Fruit fly (Drosophila melanogaster) whole organism, embryonic: ENCODE measurements around the gene Doc1.

Source experiments
- Abd-B ChIP-seq: fragments of 200-800 bp; sonication (Bioruptor generic); optimal IDR thresholded peaks from 2 replicates; lab custom pipeline; 2018; ENCODE audit warnings: missing biosample characterization, mild to moderate bottlenecking, missing genetic modification characterization, moderate library complexity
- Atf6 ChIP-seq: fragments of 200-800 bp; sonication (Bioruptor generic); IDR thresholded peaks from 2 replicates; pipeline ENCODE4 v1.3.6; 2022; ENCODE audit warnings: missing biosample characterization, missing genetic modification characterization
- Bteb2 ChIP-seq: fragments of 200-800 bp; sonication (Bioruptor generic); optimal IDR thresholded peaks from 2 replicates; lab custom pipeline; 2016; ENCODE audit warnings: missing biosample characterization, missing genetic modification characterization
- CG12744 ChIP-seq: fragments of 200-800 bp; sonication (Bioruptor generic); optimal IDR thresholded peaks from 2 replicates; lab custom pipeline; 2016; ENCODE audit warnings: missing biosample characterization, missing genetic modification characterization
- CG13775 ChIP-seq: fragments of 200-800 bp; sonication (Bioruptor generic); optimal IDR thresholded peaks from 3 replicates; lab custom pipeline; 2017; ENCODE audit warnings: missing biosample characterization, mild to moderate bottlenecking, missing genetic modification characterization
- CG13894 ChIP-seq: fragments of 200-800 bp; sonication (Bioruptor generic); optimal IDR thresholded peaks from 3 replicates; lab custom pipeline; 2018; ENCODE audit warnings: missing biosample characterization, mild to moderate bottlenecking, missing genetic modification characterization, moderate library complexity
- CG15269 ChIP-seq: fragments of 200-800 bp; sonication (Bioruptor generic); optimal IDR thresholded peaks from 2 replicates; lab custom pipeline; 2018; ENCODE audit warnings: missing biosample characterization, mild to moderate bottlenecking, missing genetic modification characterization, moderate library complexity
- CG2678 ChIP-seq: fragments of 200-800 bp; sonication (Bioruptor generic); optimal IDR thresholded peaks from 3 replicates; lab custom pipeline; 2019; ENCODE audit warnings: missing biosample characterization, mild to moderate bottlenecking, missing genetic modification characterization, moderate library complexity
- CG2712 ChIP-seq: fragments of 200-800 bp; optimal IDR thresholded peaks from 3 replicates; lab custom pipeline; 2019; ENCODE audit warnings: missing biosample characterization, mild to moderate bottlenecking, missing genetic modification characterization, moderate library complexity
- CG32532 ChIP-seq: fragments of 200-800 bp; sonication (Bioruptor generic); IDR thresholded peaks from 2 replicates; pipeline ENCODE4 v1.3.6; 2022; ENCODE audit warnings: missing biosample characterization, missing genetic modification characterization
- CG3407 ChIP-seq: fragments of 200-800 bp; sonication (Bioruptor generic); optimal IDR thresholded peaks from 2 replicates; lab custom pipeline; 2018; ENCODE audit warnings: missing biosample characterization, mild to moderate bottlenecking, missing genetic modification characterization
- CG4707 ChIP-seq: fragments of 200-800 bp; sonication (Bioruptor generic); optimal IDR thresholded peaks from 2 replicates; lab custom pipeline; 2018; ENCODE audit warnings: missing biosample characterization, mild to moderate bottlenecking, missing genetic modification characterization, moderate library complexity
- CG4730 ChIP-seq: fragments of 200-800 bp; sonication (Bioruptor generic); IDR thresholded peaks from 2 replicates; pipeline ENCODE4 v1.3.6; 2022; ENCODE audit warnings: missing biosample characterization, missing genetic modification characterization
- CG6175 ChIP-seq: fragments of 200-800 bp; sonication (Bioruptor generic); IDR thresholded peaks from 3 replicates; pipeline ENCODE4 v1.3.6; 2022; ENCODE audit warnings: missing biosample characterization, missing genetic modification characterization
- CG6254 ChIP-seq: fragments of 200-800 bp; sonication (Bioruptor generic); optimal IDR thresholded peaks from 3 replicates; lab custom pipeline; 2017; ENCODE audit warnings: mild to moderate bottlenecking, missing biosample characterization, missing genetic modification reagents, missing genetic modification characterization
- CG6272 ChIP-seq: fragments of 200-800 bp; sonication (Bioruptor generic); IDR thresholded peaks from 2 replicates; pipeline ENCODE4 v1.3.6; 2022; ENCODE audit warnings: missing biosample characterization, missing genetic modification characterization
- CkIIα-i1 ChIP-seq: fragments of 200-800 bp; sonication (Bioruptor generic); IDR thresholded peaks from 2 replicates; pipeline ENCODE4 v1.3.6; 2022; ENCODE audit warnings: missing biosample characterization, missing genetic modification characterization
- D19B ChIP-seq: fragments of 200-800 bp; sonication (Bioruptor generic); optimal IDR thresholded peaks from 2 replicates; lab custom pipeline; 2017; ENCODE audit warnings: missing biosample characterization, mild to moderate bottlenecking, missing genetic modification characterization
- Dp ChIP-seq: fragments of 200-800 bp; sonication (Bioruptor generic); optimal IDR thresholded peaks from 2 replicates; lab custom pipeline; 2018; ENCODE audit warnings: missing biosample characterization, mild to moderate bottlenecking, missing genetic modification characterization, moderate library complexity
- Fer2 ChIP-seq: fragments of 200-800 bp; sonication (Bioruptor generic); optimal IDR thresholded peaks from 2 replicates; lab custom pipeline; 2018; ENCODE audit warnings: missing biosample characterization, mild to moderate bottlenecking, missing genetic modification characterization, moderate library complexity
- HLHmδ ChIP-seq: fragments of 200-800 bp; sonication (Bioruptor generic); optimal IDR thresholded peaks from 2 replicates; lab custom pipeline; 2018; ENCODE audit warnings: missing biosample characterization, mild to moderate bottlenecking, missing genetic modification characterization, moderate library complexity
- Hr39 ChIP-seq: fragments of >200 bp; optimal IDR thresholded peaks from 2 replicates; lab custom pipeline; 2017
- Hr78 ChIP-seq, 2 experiments: fragments of 200-800 bp in 1 of 2; fragments of >200 bp in 1 of 2; sonication (Bioruptor generic) in 1 of 2; optimal IDR thresholded peaks; 2 replicates each; lab custom pipeline; 2017 to 2019; ENCODE audit warnings: missing biosample characterization in 2 of 2, missing genetic modification characterization in 2 of 2, mild to moderate bottlenecking in 1 of 2, moderate library complexity in 1 of 2
- Kr ChIP-seq: fragments of 200-800 bp; sonication (Bioruptor generic); optimal IDR thresholded peaks from 2 replicates; lab custom pipeline; 2017; ENCODE audit warnings: missing biosample characterization, mild to moderate bottlenecking, missing genetic modification characterization
- Max ChIP-seq: fragments of 200-800 bp; sonication (Bioruptor generic); optimal IDR thresholded peaks from 2 replicates; lab custom pipeline; 2016; ENCODE audit warnings: missing biosample characterization, mild to moderate bottlenecking, missing genetic modification characterization
- Nf-YA ChIP-seq: fragments of 200-800 bp; sonication (Bioruptor generic); IDR thresholded peaks from 2 replicates; pipeline ENCODE4 v1.3.6; 2022; ENCODE audit warnings: missing biosample characterization, missing genetic modification characterization
- Ptx1 ChIP-seq: fragments of 200-800 bp; sonication (Bioruptor generic); IDR thresholded peaks from 2 replicates; pipeline ENCODE4 v1.3.6; 2022; ENCODE audit warnings: missing biosample characterization, missing genetic modification characterization
- az2 ChIP-seq: fragments of 200-800 bp; sonication (Bioruptor generic); optimal IDR thresholded peaks from 3 replicates; lab custom pipeline; 2016; ENCODE audit warnings: missing biosample characterization, missing genetic modification characterization
- br ChIP-seq: fragments of >200 bp; optimal IDR thresholded peaks from 2 replicates; lab custom pipeline; 2017
- chif ChIP-seq, 2 experiments: fragments of 200-800 bp; sonication (Bioruptor generic); optimal IDR thresholded peaks; 3 replicates each; lab custom pipeline; 2016; ENCODE audit warnings: missing biosample characterization in 2 of 2, missing genetic modification characterization in 2 of 2
- da ChIP-seq: fragments of 200-800 bp; sonication (Bioruptor generic); optimal IDR thresholded peaks from 2 replicates; lab custom pipeline; 2016; ENCODE audit warnings: missing biosample characterization, missing genetic modification characterization
- dan ChIP-seq: fragments of 200-800 bp; sonication (Bioruptor generic); IDR thresholded peaks from 2 replicates; pipeline ENCODE4 v1.3.6; 2022; ENCODE audit warnings: missing biosample characterization, missing genetic modification characterization
- ems ChIP-seq: fragments of 200-800 bp; sonication (Bioruptor generic); optimal IDR thresholded peaks from 3 replicates; lab custom pipeline; 2016; ENCODE audit warnings: missing biosample characterization, missing genetic modification characterization
- ewg ChIP-seq: fragments of 200-800 bp; sonication (Bioruptor generic); optimal IDR thresholded peaks from 3 replicates; lab custom pipeline; 2017; ENCODE audit warnings: mild to moderate bottlenecking, missing biosample characterization, missing genetic modification reagents, missing genetic modification characterization
- gce ChIP-seq: fragments of 200-800 bp; sonication (Bioruptor generic); IDR thresholded peaks from 3 replicates; pipeline ENCODE4 v1.3.6; 2022; ENCODE audit warnings: missing biosample characterization, missing genetic modification characterization
- grn ChIP-seq: fragments of 200-800 bp; sonication (Bioruptor generic); optimal IDR thresholded peaks from 3 replicates; lab custom pipeline; 2017; ENCODE audit warnings: missing biosample characterization, missing genetic modification characterization
- hbn ChIP-seq: fragments of 200-800 bp; sonication (Bioruptor generic); IDR thresholded peaks from 2 replicates; pipeline ENCODE4 v1.3.6; 2022; ENCODE audit warnings: missing biosample characterization, missing genetic modification characterization; ENCODE audit not compliant: partially characterized antibody
- hkb ChIP-seq, 2 experiments: fragments of 200-800 bp in 1 of 2; fragments of >200 bp in 1 of 2; sonication (Bioruptor generic) in 1 of 2; IDR thresholded peaks in 1 of 2; optimal IDR thresholded peaks in 1 of 2; 2 replicates each; pipeline versions ENCODE4 v1.3.6 to Lab custom; 2017 to 2022; ENCODE audit warnings: missing biosample characterization in 1 of 2, missing genetic modification characterization in 1 of 2
- jumu ChIP-seq: fragments of 200-800 bp; sonication (Bioruptor generic); optimal IDR thresholded peaks from 3 replicates; lab custom pipeline; 2016; ENCODE audit warnings: missing biosample characterization, missing genetic modification characterization
- klu ChIP-seq: fragments of 200-800 bp; sonication (Bioruptor generic); IDR thresholded peaks from 2 replicates; pipeline ENCODE4 v1.3.6; 2022; ENCODE audit warnings: missing biosample characterization, missing genetic modification characterization
- luna ChIP-seq: fragments of 200-800 bp; sonication (Bioruptor generic); optimal IDR thresholded peaks from 2 replicates; lab custom pipeline; 2016; ENCODE audit warnings: missing biosample characterization, missing genetic modification characterization
- mirr ChIP-seq: fragments of 200-800 bp; sonication (Bioruptor generic); optimal IDR thresholded peaks from 3 replicates; lab custom pipeline; 2018; ENCODE audit warnings: missing biosample characterization, mild to moderate bottlenecking, missing genetic modification characterization
- nerfin-2 ChIP-seq: fragments of 200-800 bp; sonication (Bioruptor generic); IDR thresholded peaks from 2 replicates; pipeline ENCODE4 v1.3.6; 2022; ENCODE audit warnings: missing biosample characterization, missing genetic modification characterization; ENCODE audit not compliant: partially characterized antibody
- salm ChIP-seq: fragments of 200-800 bp; sonication (Bioruptor generic); optimal IDR thresholded peaks from 2 replicates; lab custom pipeline; 2018; ENCODE audit warnings: missing biosample characterization, mild to moderate bottlenecking, missing genetic modification characterization
- sd ChIP-seq: fragments of 200-800 bp; sonication (Bioruptor generic); optimal IDR thresholded peaks from 3 replicates; lab custom pipeline; 2018; ENCODE audit warnings: missing biosample characterization, mild to moderate bottlenecking, missing genetic modification characterization, moderate library complexity
- sim ChIP-seq: fragments of 200-800 bp; sonication (Bioruptor generic); IDR thresholded peaks from 2 replicates; pipeline ENCODE4 v1.3.6; 2022; ENCODE audit warnings: missing biosample characterization, missing genetic modification characterization
- unpg ChIP-seq: fragments of 200-800 bp; sonication (Bioruptor generic); optimal IDR thresholded peaks from 3 replicates; lab custom pipeline; 2018; ENCODE audit warnings: missing biosample characterization, mild to moderate bottlenecking, missing genetic modification characterization, moderate library complexity
- usp ChIP-seq: fragments of >200 bp; optimal IDR thresholded peaks from 2 replicates; lab custom pipeline; 2017; ENCODE audit warnings: missing biosample characterization, missing genetic modification characterization
- wor ChIP-seq: fragments of 200-800 bp; sonication (Bioruptor generic); IDR thresholded peaks from 2 replicates; pipeline ENCODE4 v1.3.6; 2022; ENCODE audit warnings: missing biosample characterization, missing genetic modification characterization
- zen2 ChIP-seq: fragments of 200-800 bp; sonication (Bioruptor generic); IDR thresholded peaks from 3 replicates; pipeline ENCODE4 v1.3.6; 2022; ENCODE audit warnings: missing biosample characterization, missing genetic modification characterization; ENCODE audit not compliant: partially characterized antibody

The Doc1 gene

DNA sequence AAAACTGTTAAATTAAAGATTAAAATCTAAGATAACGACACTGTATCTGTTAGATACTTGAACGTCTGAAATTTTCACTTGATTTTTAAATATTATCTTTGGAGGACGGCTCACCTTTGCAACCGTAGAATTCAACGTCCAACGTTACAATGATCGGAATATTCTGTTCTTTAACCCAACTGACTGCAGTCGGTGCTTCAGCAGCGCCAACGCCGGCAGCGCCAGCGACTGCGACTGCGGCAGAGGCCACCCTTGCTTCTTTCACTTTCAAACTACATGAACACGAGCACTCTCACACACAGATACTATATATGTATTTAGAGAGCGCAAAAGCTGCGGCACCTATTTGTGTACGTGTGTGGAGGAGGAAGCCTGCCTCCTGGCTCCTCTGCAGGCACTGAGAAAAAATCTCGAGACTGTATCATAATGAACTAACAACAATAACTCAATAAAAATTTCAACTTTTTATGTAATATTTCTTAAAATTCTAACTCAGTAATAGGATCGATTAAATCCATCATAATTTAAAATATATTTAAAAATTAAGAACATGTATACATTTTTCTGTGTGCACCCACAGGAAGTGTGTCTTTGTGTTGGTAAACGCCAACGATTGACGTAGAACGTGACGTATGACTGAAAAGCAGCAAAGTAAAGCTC, 16.4 kb downstream of the Doc1 start (continued):
- TF ChIP-seq CG6272 (GFP tag; lab: Robert Waterston, UW) (peak; percentile 79), unpg (GFP tag; lab: Kevin White, UChicago) (peak; percentile 91), sd (tag; lab: Kevin White, UChicago) (peak; percentile 78), hbn (GFP tag; lab: Robert Waterston, UW) (no peak), br (lab: Kevin White, UChicago) (no peak), Atf6 (GFP tag; lab: Robert Waterston, UW) (peak; percentile 93), Abd-B (GFP tag; lab: Kevin White, UChicago) (peak; percentile 85), da (GFP tag; lab: Kevin White, UChicago) (no peak), chif (GFP tag; optimal IDR thresholded peaks at IDR 0.05; lab: Kevin White, UChicago) (peak; percentile 57 to 60), Kr (GFP tag; lab: Kevin White, UChicago) (no peak), CG13775 (peak; percentile 88), CG6254 (GFP tag; lab: Kevin White, UChicago) (peak; percentile 68), sim (GFP tag; lab: Robert Waterston, UW) (peak; percentile 32; the same call in 1 of the 2 replicates), grn (GFP tag; lab: Kevin White, UChicago) (peak; percentile 7), Dp (GFP tag; lab: Kevin White, UChicago) (no peak), zen2 (no peak), CG15269 (tag; lab: Kevin White, UChicago) (peak; percentile 90), Hr39 (lab: Kevin White, UChicago) (no peak), CG3407 (GFP tag; lab: Kevin White, UChicago) (peak; percentile 79), usp (no peak), az2 (GFP tag; lab: Kevin White, UChicago) (peak; percentile 87), CkIIα-i1 (GFP tag; lab: Robert Waterston, UW) (no peak), Nf-YA (GFP tag; lab: Robert Waterston, UW) (peak; percentile 79), CG32532 (peak; percentile 96), CG2678 (tag; lab: Kevin White, UChicago) (peak; percentile 96), salm (tag; lab: Kevin White, UChicago) (peak; percentile 81), HLHmδ (GFP tag; lab: Kevin White, UChicago) (no peak), nerfin-2 (GFP tag; lab: Robert Waterston, UW) (no peak), ewg (peak; percentile 81), CG12744 (GFP tag; lab: Kevin White, UChicago) (peak; percentile 25), Ptx1 (GFP tag; lab: Robert Waterston, UW) (peak; percentile 89), dan (GFP tag; lab: Robert Waterston, UW) (no peak), jumu (peak; percentile 33), D19B (GFP tag; lab: Kevin White, UChicago) (peak; percentile 66), wor (GFP tag; lab: Robert Waterston, UW) (peak; percentile 93), CG4707 (GFP tag; lab: Kevin White, UChicago) (peak; percentile 75), hkb (optimal IDR thresholded peaks at IDR 0.05; lab: Kevin White, UChicago) (no peak), hkb (GFP tag; IDR thresholded peaks at IDR 0.05; lab: Robert Waterston, UW) (peak; percentile 88), CG6175 (peak; percentile 75; the same call in 1 of the 3 replicates), gce (GFP tag; lab: Robert Waterston, UW) (peak; percentile 80; the same call in 2 of the 3 replicates), Bteb2 (GFP tag; lab: Kevin White, UChicago) (peak; percentile 60), CG2712 (tag; lab: Kevin White, UChicago) (peak; percentile 94), mirr (peak; percentile 49), ems (GFP tag; lab: Kevin White, UChicago) (peak; percentile 65), luna (GFP tag; lab: Kevin White, UChicago) (no peak), Hr78 (GFP tag; optimal IDR thresholded peaks at IDR 0.05; lab: Kevin White, UChicago) (peak in 1 of 2 experiments; percentile 73), Fer2 (tag; lab: Kevin White, UChicago) (peak; percentile 88), Max (GFP tag; lab: Kevin White, UChicago) (peak; percentile 80), CG4730 (peak; percentile 83), klu (GFP tag; lab: Robert Waterston, UW) (peak; percentile 84), CG13894 (tag; lab: Kevin White, UChicago) (peak; percentile 96)
